Fruit fly (Drosophila melanogaster): ENCODE results near the gene lmgB.
A peak's percentile ranks its signal among the peaks of the same experiment; 100 is the strongest.

The lmgB gene

dm6 chr2L:8511723-8512122, 16.7 kb downstream of the lmgB start, which contains the start of gene CG13096 (continued):
- TF ChIP-seq CG9817 (tag; optimal IDR thresholded peaks at IDR 0.05) (no peak), CG15269 (tag; optimal IDR thresholded peaks at IDR 0.05) (no peak), CG2202 (tag; optimal IDR thresholded peaks at IDR 0.05) (no peak), CG7556 (GFP tag; optimal IDR thresholded peaks at IDR 0.05) (no peak), CG9876 (GFP tag; optimal IDR thresholded peaks at IDR 0.05) (no peak), nerfin-2 (GFP tag; IDR thresholded peaks at IDR 0.05; ENCODE audit: partially characterized antibody) (peak; percentile 97), trh (GFP tag; optimal IDR thresholded peaks at IDR 0.05) (no peak), dpn (GFP tag; optimal IDR thresholded peaks at IDR 0.05) (peak; percentile 37 to 43), cg (GFP tag; optimal IDR thresholded peaks at IDR 0.05) (no peak), CG30403 (GFP tag; optimal IDR thresholded peaks at IDR 0.05) (no peak), prd (optimal IDR thresholded peaks at IDR 0.05) (no peak), prd (GFP tag; IDR thresholded peaks at IDR 0.05) (no peak; the same call in 2 of the 3 replicates), CG43689 (GFP tag; IDR thresholded peaks at IDR 0.05) (no peak), CG2875 (GFP tag; optimal IDR thresholded peaks at IDR 0.05) (no peak), CG18262 (tag; optimal IDR thresholded peaks at IDR 0.05) (peak; percentile 12), CG4328 (GFP tag; optimal IDR thresholded peaks at IDR 0.05) (no peak), CG8359 (GFP tag; optimal IDR thresholded peaks at IDR 0.05; ENCODE audit: borderline replicate concordance) (no peak), sd (tag; optimal IDR thresholded peaks at IDR 0.05) (no peak), usp (GFP tag; optimal IDR thresholded peaks at IDR 0.05) (no peak), CTCF (GFP tag; optimal IDR thresholded peaks at IDR 0.05) (peak; percentile 47), GATAe (GFP tag; conservative IDR thresholded peaks at IDR 0.05) (no peak), otp (GFP tag; IDR thresholded peaks at IDR 0.05) (no peak), CG3407 (GFP tag; optimal IDR thresholded peaks at IDR 0.05) (no peak), Rx (GFP tag; IDR thresholded peaks at IDR 0.05) (no peak), Spps (tag; optimal IDR thresholded peaks at IDR 0.05) (no peak), phol (tag; optimal IDR thresholded peaks at IDR 0.05) (peak; percentile 61), Ssrp (tag; optimal IDR thresholded peaks at IDR 0.05) (no peak), Ravus (GFP tag; IDR thresholded peaks at IDR 0.05) (no peak), pnt (GFP tag; optimal IDR thresholded peaks at IDR 0.05) (no peak), ssp (GFP tag; IDR thresholded peaks at IDR 0.05) (no peak), CG17802 (tag; optimal IDR thresholded peaks at IDR 0.05) (no peak), CG11085 (GFP tag; IDR thresholded peaks at IDR 0.05) (no peak), CG11093 (GFP tag; IDR thresholded peaks at IDR 0.05) (no peak), Eip74EF (GFP tag; optimal IDR thresholded peaks at IDR 0.05) (no peak), BEAF-32 (GFP tag; optimal IDR thresholded peaks at IDR 0.05) (peak; percentile 99), CG15601 (tag; optimal IDR thresholded peaks at IDR 0.05) (peak; percentile 59), pros (GFP tag; optimal IDR thresholded peaks at IDR 0.05) (no peak), danr (GFP tag; IDR thresholded peaks at IDR 0.05) (no peak), CG3065 (GFP tag; optimal IDR thresholded peaks at IDR 0.05) (no peak), tll (GFP tag; optimal IDR thresholded peaks at IDR 0.05) (no peak), CG2678 (tag; optimal IDR thresholded peaks at IDR 0.05) (no peak), CG9797 (GFP tag; optimal IDR thresholded peaks at IDR 0.05) (peak; percentile 65), pan (optimal IDR thresholded peaks at IDR 0.05) (no peak), pan (GFP tag; optimal IDR thresholded peaks at IDR 0.05 in 1 of 2, IDR thresholded peaks at IDR 0.05 in 1 of 2) (no peak), chn (GFP tag; optimal IDR thresholded peaks at IDR 0.05) (peak; percentile 32), caup (GFP tag; optimal IDR thresholded peaks at IDR 0.05; ENCODE audit: severe bottlenecking) (no peak), pho (GFP tag; optimal IDR thresholded peaks at IDR 0.05) (peak; percentile 39), zen2 (GFP tag; IDR thresholded peaks at IDR 0.05; ENCODE audit: partially characterized antibody) (peak; percentile 98), ash1 (GFP tag; optimal IDR thresholded peaks at IDR 0.05) (no peak), pita (GFP tag; optimal IDR thresholded peaks at IDR 0.05) (peak; percentile 78), CG14441 (GFP tag; IDR thresholded peaks at IDR 0.05) (no peak)
